Fruit fly (Drosophila melanogaster) whole organism, pupa: ENCODE results near the gene Hph.

Experiments
- CG10348 ChIP-seq: fragments of 200-800 bp; sonication (Bioruptor generic); IDR thresholded peaks from 2 replicates; pipeline ENCODE4 v1.3.6; 2022; ENCODE audit warnings: missing biosample characterization, missing genetic modification characterization
- CG13204 ChIP-seq: fragments of 200-800 bp; sonication (Bioruptor generic); optimal IDR thresholded peaks from 2 replicates; lab custom pipeline; 2018; ENCODE audit warnings: missing biosample characterization, mild to moderate bottlenecking, missing genetic modification characterization, moderate library complexity
- CG14655 ChIP-seq: fragments of 200-800 bp; sonication (Bioruptor generic); optimal IDR thresholded peaks from 3 replicates; lab custom pipeline; 2017; ENCODE audit warnings: mild to moderate bottlenecking, missing biosample characterization, missing genetic modification reagents, missing genetic modification characterization
- CG15710 ChIP-seq: fragments of 200-800 bp; sonication (Bioruptor generic); optimal IDR thresholded peaks from 2 replicates; lab custom pipeline; 2018; ENCODE audit warnings: missing biosample characterization, mild to moderate bottlenecking, missing genetic modification characterization, moderate library complexity
- CG17806 ChIP-seq: fragments of 200-800 bp; sonication (Bioruptor generic); optimal IDR thresholded peaks from 2 replicates; lab custom pipeline; 2018; ENCODE audit warnings: missing biosample characterization, mild to moderate bottlenecking, missing genetic modification characterization, moderate library complexity
- CG32121 ChIP-seq: fragments of 200-800 bp; sonication (Bioruptor generic); IDR thresholded peaks from 2 replicates; pipeline ENCODE4 v1.3.6; 2022; ENCODE audit warnings: missing biosample characterization, missing genetic modification characterization
- CG34367 ChIP-seq: fragments of 200-800 bp; sonication (Bioruptor generic); optimal IDR thresholded peaks from 2 replicates; lab custom pipeline; 2018; ENCODE audit warnings: missing biosample characterization, mild to moderate bottlenecking, missing genetic modification characterization
- CG4496 ChIP-seq: fragments of 200-800 bp; sonication (Bioruptor generic); IDR thresholded peaks from 3 replicates; pipeline ENCODE4 v1.3.6; 2022; ENCODE audit warnings: missing biosample characterization, missing genetic modification characterization
- CG8159 ChIP-seq: fragments of 200-800 bp; sonication (Bioruptor generic); optimal IDR thresholded peaks from 3 replicates; lab custom pipeline; 2018; ENCODE audit warnings: missing biosample characterization, mild to moderate bottlenecking, missing genetic modification characterization, moderate library complexity
- CG8301 ChIP-seq: fragments of 200-800 bp; sonication (Bioruptor generic); optimal IDR thresholded peaks from 2 replicates; lab custom pipeline; 2018; ENCODE audit warnings: missing biosample characterization, mild to moderate bottlenecking, missing genetic modification characterization
- D1 ChIP-seq: fragments of 200-800 bp; sonication (Bioruptor generic); optimal IDR thresholded peaks from 2 replicates; lab custom pipeline; 2018; ENCODE audit warnings: missing biosample characterization, mild to moderate bottlenecking, missing genetic modification characterization, moderate library complexity
- Ets98B ChIP-seq: fragments of 200-800 bp; sonication (Bioruptor generic); IDR thresholded peaks from 2 replicates; pipeline ENCODE4 v1.3.6; 2022; ENCODE audit warnings: missing biosample characterization, missing genetic modification characterization
- Pif1B ChIP-seq: fragments of 200-800 bp; sonication (Bioruptor generic); optimal IDR thresholded peaks from 3 replicates; lab custom pipeline; 2016; ENCODE audit warnings: missing biosample characterization, missing genetic modification characterization
- gl ChIP-seq: fragments of 200-800 bp; sonication (Bioruptor generic); optimal IDR thresholded peaks from 2 replicates; lab custom pipeline; 2018; ENCODE audit warnings: missing biosample characterization, mild to moderate bottlenecking, missing genetic modification characterization

DNA sequence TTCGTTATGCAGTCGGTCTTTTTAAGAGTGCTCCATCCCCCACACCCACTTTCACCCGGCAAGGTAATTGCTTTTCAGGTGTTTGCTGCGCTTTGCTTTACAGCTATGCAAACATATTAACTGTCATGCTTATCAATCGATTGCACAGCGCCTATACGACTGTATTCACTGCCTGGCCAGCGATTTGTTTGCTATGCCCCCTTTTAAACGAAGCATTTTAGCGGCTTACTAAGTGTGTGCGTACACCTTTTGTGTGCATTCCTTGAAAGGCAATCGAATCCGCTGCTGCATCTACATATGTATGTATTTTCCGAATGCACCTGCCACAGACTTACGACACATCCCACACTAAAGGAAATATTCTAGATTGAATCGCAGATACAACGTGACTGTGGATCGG, 31.1 kb downstream of the Hph start:
- TF ChIP-seq CG13204 (GFP tag; lab: Kevin White, UChicago) (no peak), CG14655 (GFP tag; lab: Kevin White, UChicago) (no peak), CG17806 (tag; lab: Kevin White, UChicago) (no peak), Ets98B (no peak), gl (no peak), CG8159 (tag; lab: Kevin White, UChicago) (no peak), D1 (tag; lab: Kevin White, UChicago) (no peak), CG34367 (no peak), CG4496 (GFP tag; lab: Robert Waterston, UW) (no peak), CG15710 (no peak), CG32121 (no peak), Pif1B (no peak), CG8301 (no peak), CG10348 (no peak)
